Fruit fly (Drosophila melanogaster) whole organism, embryonic: ENCODE results near the gene CG43273.

Experiments
- Aef1 ChIP-seq: fragments of 200-800 bp; sonication (Bioruptor generic); IDR thresholded peaks from 3 replicates; pipeline ENCODE4 v1.3.6; 2022; ENCODE audit warnings: missing biosample characterization, missing genetic modification characterization
- Antp ChIP-seq: fragments of 200-800 bp; sonication (Bioruptor generic); optimal IDR thresholded peaks from 3 replicates; lab custom pipeline; 2016; ENCODE audit warnings: missing biosample characterization, missing genetic modification characterization
- Awh ChIP-seq: fragments of 200-800 bp; sonication (Bioruptor generic); IDR thresholded peaks from 2 replicates; pipeline ENCODE4, ENCODE4 v1.3.6; 2022; ENCODE audit warnings: missing biosample characterization, missing genetic modification characterization
- Bdp1 ChIP-seq: fragments of 200-800 bp; sonication (Bioruptor generic); optimal IDR thresholded peaks from 3 replicates; lab custom pipeline; 2016; ENCODE audit warnings: missing biosample characterization, missing genetic modification characterization
- C15 ChIP-seq: fragments of 200-800 bp; sonication (Bioruptor generic); IDR thresholded peaks from 3 replicates; pipeline ENCODE4 v1.3.6; 2022; ENCODE audit warnings: missing biosample characterization, missing genetic modification characterization
- CG11696 ChIP-seq: fragments of 200-800 bp; sonication (Bioruptor generic); IDR thresholded peaks from 2 replicates; pipeline ENCODE4 v1.3.6; 2022; ENCODE audit warnings: missing biosample characterization, missing genetic modification characterization
- CG17186 ChIP-seq: fragments of 200-800 bp; sonication (Bioruptor generic); optimal IDR thresholded peaks from 3 replicates; lab custom pipeline; 2017; ENCODE audit warnings: missing biosample characterization, missing genetic modification reagents, missing genetic modification characterization
- CG17612 ChIP-seq: fragments of 200-800 bp; sonication (Bioruptor generic); IDR thresholded peaks from 2 replicates; pipeline ENCODE4 v1.3.6; 2022; ENCODE audit warnings: missing biosample characterization, missing genetic modification characterization
- CG17802 ChIP-seq: fragments of 200-800 bp; sonication (Bioruptor generic); optimal IDR thresholded peaks from 2 replicates; lab custom pipeline; 2018; ENCODE audit warnings: missing biosample characterization, mild to moderate bottlenecking, missing genetic modification characterization, moderate library complexity
- CG17829 ChIP-seq: fragments of 200-800 bp; optimal IDR thresholded peaks from 2 replicates; lab custom pipeline; 2019; ENCODE audit warnings: missing biosample characterization, mild to moderate bottlenecking, missing genetic modification characterization, moderate library complexity
- CG18764 ChIP-seq: fragments of 200-800 bp; sonication (Bioruptor generic); optimal IDR thresholded peaks from 3 replicates; lab custom pipeline; 2016; ENCODE audit warnings: missing biosample characterization, missing genetic modification characterization
- CG2116 ChIP-seq: fragments of 200-800 bp; sonication (Bioruptor generic); optimal IDR thresholded peaks from 3 replicates; lab custom pipeline; 2018; ENCODE audit warnings: missing biosample characterization, mild to moderate bottlenecking, missing genetic modification characterization
- CG30431 ChIP-seq: fragments of 200-800 bp; sonication (Bioruptor generic); optimal IDR thresholded peaks from 2 replicates; lab custom pipeline; 2017; ENCODE audit warnings: missing biosample characterization, missing genetic modification characterization
- CG32772 ChIP-seq: fragments of 200-800 bp; sonication (Bioruptor generic); IDR thresholded peaks from 2 replicates; pipeline ENCODE4 v1.3.6; 2022; ENCODE audit warnings: missing biosample characterization, missing genetic modification characterization
- CG3281 ChIP-seq: fragments of 200-800 bp; sonication (Bioruptor generic); optimal IDR thresholded peaks from 3 replicates; lab custom pipeline; 2017; ENCODE audit warnings: missing biosample characterization, mild to moderate bottlenecking, missing genetic modification characterization
- CG3995 ChIP-seq: fragments of 200-800 bp; sonication (Bioruptor generic); optimal IDR thresholded peaks from 3 replicates; lab custom pipeline; 2016; ENCODE audit warnings: missing biosample characterization, missing genetic modification characterization
- CG6689 ChIP-seq: fragments of 200-800 bp; sonication (Bioruptor generic); IDR thresholded peaks from 2 replicates; pipeline ENCODE4 v1.3.6; 2022; ENCODE audit warnings: missing biosample characterization, missing genetic modification characterization
- CG6791 ChIP-seq: fragments of 200-800 bp; sonication (Bioruptor generic); IDR thresholded peaks from 3 replicates; pipeline ENCODE4 v1.3.6; 2022; ENCODE audit warnings: missing biosample characterization, missing genetic modification characterization; ENCODE audit not compliant: partially characterized antibody
- CG7745 ChIP-seq: fragments of 200-800 bp; sonication (Bioruptor generic); optimal IDR thresholded peaks from 2 replicates; lab custom pipeline; 2018; ENCODE audit warnings: missing biosample characterization, mild to moderate bottlenecking, missing genetic modification characterization, moderate library complexity
- CG7786 ChIP-seq: fragments of 200-800 bp; sonication (Bioruptor generic); optimal IDR thresholded peaks from 2 replicates; lab custom pipeline; 2016; ENCODE audit warnings: missing biosample characterization, missing genetic modification characterization
- CG7987 ChIP-seq: fragments of 200-800 bp; sonication (Bioruptor generic); optimal IDR thresholded peaks from 2 replicates; lab custom pipeline; 2018; ENCODE audit warnings: missing biosample characterization, mild to moderate bottlenecking, missing genetic modification characterization, moderate library complexity
- CG8944 ChIP-seq: fragments of 200-800 bp; sonication (Bioruptor generic); optimal IDR thresholded peaks from 3 replicates; lab custom pipeline; 2016; ENCODE audit warnings: missing biosample characterization, missing genetic modification characterization
- CG9797 ChIP-seq: fragments of 200-800 bp; sonication (Bioruptor generic); optimal IDR thresholded peaks from 3 replicates; lab custom pipeline; 2018; ENCODE audit warnings: missing biosample characterization, mild to moderate bottlenecking, missing genetic modification characterization
- CHES-1-like ChIP-seq: fragments of 200-800 bp; sonication (Bioruptor generic); optimal IDR thresholded peaks from 2 replicates; lab custom pipeline; 2016; ENCODE audit warnings: missing biosample characterization, missing genetic modification characterization
- Dll ChIP-seq: fragments of 200-800 bp; sonication (Bioruptor generic); IDR thresholded peaks from 4 replicates; pipeline ENCODE4 v1.3.6; 2022; ENCODE audit warnings: missing biosample characterization, missing genetic modification characterization; ENCODE audit not compliant: partially characterized antibody
- Hr51 ChIP-seq, 2 experiments: fragments of 200-800 bp; sonication (Bioruptor generic); optimal IDR thresholded peaks; 2 replicates in 1 of 2; 3 replicates in 1 of 2; lab custom pipeline; 2016 to 2018; ENCODE audit warnings: missing biosample characterization in 2 of 2, missing genetic modification characterization in 2 of 2, mild to moderate bottlenecking in 1 of 2, moderate library complexity in 1 of 2
- Mad ChIP-seq: fragments of 200-800 bp; sonication (Bioruptor generic); optimal IDR thresholded peaks from 2 replicates; lab custom pipeline; 2016; ENCODE audit warnings: missing biosample characterization, missing genetic modification characterization
- Neu2 ChIP-seq: fragments of 200-800 bp; sonication (Bioruptor generic); optimal IDR thresholded peaks from 3 replicates; lab custom pipeline; 2016; ENCODE audit warnings: missing biosample characterization, missing genetic modification characterization, borderline replicate concordance
- Taf1 ChIP-seq: fragments of 200-800 bp; sonication (Bioruptor generic); IDR thresholded peaks from 2 replicates; pipeline ENCODE4 v1.3.6; 2022; ENCODE audit warnings: missing biosample characterization, missing genetic modification characterization
- Usf ChIP-seq: fragments of 200-800 bp; sonication (Bioruptor generic); optimal IDR thresholded peaks from 2 replicates; lab custom pipeline; 2017; ENCODE audit warnings: missing genotype, missing biosample characterization, missing genetic modification characterization
- bab2 ChIP-seq: fragments of 200-800 bp; sonication (Bioruptor generic); optimal IDR thresholded peaks from 2 replicates; lab custom pipeline; 2016; ENCODE audit warnings: missing biosample characterization, missing genetic modification characterization
- cato ChIP-seq: fragments of 200-800 bp; sonication (Bioruptor generic); optimal IDR thresholded peaks from 2 replicates; lab custom pipeline; 2016; ENCODE audit warnings: missing biosample characterization, missing genetic modification characterization, borderline replicate concordance
- chif ChIP-seq, 2 experiments: fragments of 200-800 bp; sonication (Bioruptor generic); optimal IDR thresholded peaks; 3 replicates each; lab custom pipeline; 2016; ENCODE audit warnings: missing biosample characterization in 2 of 2, missing genetic modification characterization in 2 of 2
- cwo ChIP-seq: fragments of 200-800 bp; sonication (Bioruptor generic); optimal IDR thresholded peaks from 3 replicates; lab custom pipeline; 2017; ENCODE audit warnings: missing biosample characterization, missing genetic modification characterization, mild to moderate bottlenecking, moderate library complexity, missing genetic modification reagents
- dati ChIP-seq: fragments of 200-800 bp; sonication (Bioruptor generic); IDR thresholded peaks from 2 replicates; pipeline ENCODE4 v1.3.6; 2022; ENCODE audit warnings: missing biosample characterization, missing genetic modification characterization
- fru ChIP-seq: fragments of >200 bp; optimal IDR thresholded peaks from 2 replicates; lab custom pipeline; 2017
- grau ChIP-seq: fragments of 200-800 bp; optimal IDR thresholded peaks from 3 replicates; lab custom pipeline; 2019; ENCODE audit warnings: missing biosample characterization, mild to moderate bottlenecking, missing genetic modification characterization, moderate library complexity
- gsb-n ChIP-seq: fragments of 200-800 bp; sonication (Bioruptor generic); optimal IDR thresholded peaks from 3 replicates; lab custom pipeline; 2018; ENCODE audit warnings: missing biosample characterization, mild to moderate bottlenecking, missing genetic modification characterization
- hb ChIP-seq: fragments of 200-800 bp; sonication (Bioruptor generic); IDR thresholded peaks from 3 replicates; pipeline ENCODE4 v1.3.6; 2022; ENCODE audit warnings: missing biosample characterization, missing genetic modification characterization; ENCODE audit not compliant: partially characterized antibody
- hth ChIP-seq: fragments of >200 bp; optimal IDR thresholded peaks from 2 replicates; lab custom pipeline; 2017; ENCODE audit warnings: inconsistent platforms
- ind ChIP-seq: fragments of 200-800 bp; sonication (Bioruptor generic); optimal IDR thresholded peaks from 3 replicates; lab custom pipeline; 2016; ENCODE audit warnings: missing biosample characterization, missing genetic modification characterization
- org-1 ChIP-seq: fragments of 200-800 bp; sonication (Bioruptor generic); optimal IDR thresholded peaks from 2 replicates; lab custom pipeline; 2017; ENCODE audit warnings: missing biosample characterization, missing genetic modification characterization
- pan ChIP-seq, 4 experiments: fragments of >200 bp in 3 of 4; fragments of 200-800 bp in 1 of 4; sonication (Bioruptor generic) in 1 of 4; optimal IDR thresholded peaks in 3 of 4; IDR thresholded peaks in 1 of 4; 2 replicates each; pipeline versions ENCODE4 v1.3.6 to Lab custom; 2017 to 2022; ENCODE audit warnings: missing biosample characterization in 2 of 4, missing genetic modification characterization in 2 of 4, mixed read lengths in 1 of 4
- peb ChIP-seq: fragments of 200-800 bp; sonication (Bioruptor generic); IDR thresholded peaks from 2 replicates; pipeline ENCODE4 v1.3.6; 2022; ENCODE audit warnings: missing biosample characterization, missing genetic modification characterization
- pum ChIP-seq: fragments of 200-800 bp; sonication (Bioruptor generic); optimal IDR thresholded peaks from 2 replicates; lab custom pipeline; 2016; ENCODE audit warnings: missing biosample characterization, missing genetic modification characterization
- slbo ChIP-seq: fragments of 200-800 bp; sonication (Bioruptor generic); IDR thresholded peaks from 2 replicates; pipeline ENCODE4 v1.3.6; 2022; ENCODE audit warnings: missing biosample characterization, missing genetic modification characterization
- stwl ChIP-seq: fragments of 200-800 bp; sonication (Bioruptor generic); optimal IDR thresholded peaks from 3 replicates; lab custom pipeline; 2018; ENCODE audit warnings: missing biosample characterization, mild to moderate bottlenecking, missing genetic modification characterization, moderate library complexity
- tup ChIP-seq: fragments of 200-800 bp; sonication (Bioruptor generic); optimal IDR thresholded peaks from 2 replicates; lab custom pipeline; 2016; ENCODE audit warnings: missing biosample characterization, mild to moderate bottlenecking, missing genetic modification characterization, moderate library complexity
- twi ChIP-seq: fragments of 200-800 bp; optimal IDR thresholded peaks from 2 replicates; lab custom pipeline; 2019; ENCODE audit warnings: missing biosample characterization, mild to moderate bottlenecking, missing genetic modification characterization, moderate library complexity
- zf30C ChIP-seq: fragments of 200-800 bp; sonication (Bioruptor generic); optimal IDR thresholded peaks from 3 replicates; lab custom pipeline; 2018; ENCODE audit warnings: missing biosample characterization, mild to moderate bottlenecking, missing genetic modification characterization
- zfh2 ChIP-seq: fragments of 200-800 bp; sonication (Bioruptor generic); optimal IDR thresholded peaks from 2 replicates; lab custom pipeline; 2016; ENCODE audit warnings: missing biosample characterization, missing genetic modification characterization

CG43273 gene

DNA sequence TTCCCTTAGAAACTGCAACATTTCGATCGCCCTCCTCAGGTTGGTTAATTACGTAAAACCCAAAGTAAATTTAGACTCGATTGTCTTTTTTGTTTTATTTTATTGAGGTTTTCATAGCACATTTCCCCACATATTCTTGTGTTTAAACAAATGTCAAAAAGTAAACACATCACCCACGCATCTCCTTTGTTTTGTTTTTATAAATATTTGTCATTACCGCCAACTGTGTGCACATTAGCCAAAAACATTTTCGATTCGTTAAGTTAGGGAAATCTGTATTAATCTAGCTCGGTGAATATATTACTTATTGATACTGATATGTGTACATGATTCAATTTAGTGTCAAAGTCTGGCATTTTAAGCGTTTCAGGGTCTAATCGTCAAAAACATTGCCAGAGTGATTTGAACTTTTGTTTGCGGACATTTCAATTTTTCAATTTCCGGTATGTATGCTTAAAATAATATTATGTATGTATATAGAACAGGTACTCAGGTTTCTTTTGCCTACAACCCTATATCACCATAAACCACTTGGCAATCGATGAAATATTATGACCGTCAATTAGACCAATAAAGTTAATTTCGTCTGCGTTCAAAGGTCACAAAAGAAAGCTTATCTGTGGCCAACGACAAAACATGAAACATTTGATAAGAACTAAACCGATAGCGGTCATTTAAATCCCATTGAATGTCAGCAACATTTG is 20.4 kb upstream of the CG43273 start (continued):
- peak; percentile 74 for TF ChIP-seq CG3281 (GFP tag; lab: Kevin White, UChicago)
- TF ChIP-seq CG17802 (tag; lab: Kevin White, UChicago): no peak
- no peak for TF ChIP-seq Awh (GFP tag; lab: Robert Waterston, UW)
- TF ChIP-seq bab2: no peak
- no peak for TF ChIP-seq Usf (GFP tag; lab: Kevin White, UChicago)
- no peak for TF ChIP-seq CG8944 (GFP tag; lab: Kevin White, UChicago)
- no peak for TF ChIP-seq pan (optimal IDR thresholded peaks at IDR 0.05; lab: Kevin White, UChicago)
- TF ChIP-seq pan (GFP tag; optimal IDR thresholded peaks at IDR 0.05 in 1 of 2, IDR thresholded peaks at IDR 0.05 in 1 of 2): no peak
- no peak for TF ChIP-seq CG17612 (GFP tag; lab: Robert Waterston, UW)
- no peak for TF ChIP-seq Mad (GFP tag; lab: Kevin White, UChicago)
- no peak for TF ChIP-seq CG32772 (GFP tag; lab: Robert Waterston, UW)
- no peak for TF ChIP-seq Dll (GFP tag; lab: Robert Waterston, UW)
- no peak for TF ChIP-seq Taf1 (GFP tag; lab: Robert Waterston, UW)
- no peak for TF ChIP-seq CG18764 (GFP tag; lab: Kevin White, UChicago)
- TF ChIP-seq CG3995 (GFP tag; lab: Kevin White, UChicago): no peak
- peak; percentile 45 for TF ChIP-seq cwo (GFP tag; lab: Kevin White, UChicago)
- TF ChIP-seq CG2116 (GFP tag; lab: Kevin White, UChicago): peak; percentile 15
- TF ChIP-seq twi: no peak
- no peak for TF ChIP-seq Bdp1 (GFP tag; lab: Kevin White, UChicago)
- TF ChIP-seq peb (GFP tag; lab: Robert Waterston, UW): no peak
- no peak for TF ChIP-seq CG7786
- TF ChIP-seq Antp (GFP tag; lab: Kevin White, UChicago): no peak
- TF ChIP-seq CG30431 (GFP tag; lab: Kevin White, UChicago): no peak
- no peak for TF ChIP-seq grau (tag; lab: Kevin White, UChicago)
- no peak for TF ChIP-seq stwl (tag; lab: Kevin White, UChicago)
- TF ChIP-seq Neu2 (GFP tag; lab: Kevin White, UChicago): no peak
- TF ChIP-seq cato (GFP tag; lab: Kevin White, UChicago): no peak
- TF ChIP-seq Hr51 (GFP tag; optimal IDR thresholded peaks at IDR 0.05; lab: Kevin White, UChicago): no peak
- TF ChIP-seq CHES-1-like: no peak
- no peak for TF ChIP-seq fru (lab: Kevin White, UChicago)
- peak; percentile 40 for TF ChIP-seq tup (GFP tag; lab: Kevin White, UChicago)
- no peak for TF ChIP-seq zfh2 (GFP tag; lab: Kevin White, UChicago)
- TF ChIP-seq slbo (GFP tag; lab: Robert Waterston, UW): no peak
- TF ChIP-seq org-1 (GFP tag; lab: Kevin White, UChicago): peak; percentile 41
- no peak for TF ChIP-seq CG6689
- no peak for TF ChIP-seq Aef1 (GFP tag; lab: Robert Waterston, UW)
- TF ChIP-seq ind (GFP tag; lab: Kevin White, UChicago): no peak
- peak in 1 of 2 experiments; percentile 14 for TF ChIP-seq chif (GFP tag; optimal IDR thresholded peaks at IDR 0.05; lab: Kevin White, UChicago)
- TF ChIP-seq CG7745 (tag; lab: Kevin White, UChicago): no peak
- no peak for TF ChIP-seq CG17829
- TF ChIP-seq CG11696: no peak
- TF ChIP-seq CG17186 (GFP tag; lab: Kevin White, UChicago): no peak
- TF ChIP-seq dati (GFP tag; lab: Robert Waterston, UW): no peak
- TF ChIP-seq pum (GFP tag; lab: Kevin White, UChicago): no peak
- TF ChIP-seq hth: no peak
- TF ChIP-seq CG6791 (GFP tag; lab: Robert Waterston, UW): no peak
- TF ChIP-seq CG9797 (GFP tag; lab: Kevin White, UChicago): no peak
- no peak for TF ChIP-seq zf30C (GFP tag; lab: Kevin White, UChicago)
- TF ChIP-seq hb (GFP tag; lab: Robert Waterston, UW): no peak
- no peak for TF ChIP-seq gsb-n (tag; lab: Kevin White, UChicago)
- TF ChIP-seq CG7987 (GFP tag; lab: Kevin White, UChicago): peak; percentile 71
- TF ChIP-seq C15 (GFP tag; lab: Robert Waterston, UW): no peak
